Worm (Caenorhabditis elegans) whole organism, mixed stage, embryonic: Measurements from ENCODE around the gene F41E6.15.
A peak's percentile ranks its signal among the peaks of the same experiment; 100 is the strongest.
"Not testable (repeated sequence)": the region's sequence is repeated elsewhere in the genome, so short reads cannot be mapped to it uniquely, and the experiment has no call there.

Experiments
- M03D4.4 ChIP-seq: sonication (generic microtip); optimal IDR thresholded peaks from 2 replicates; lab custom pipeline; 2017; ENCODE audit warnings: mild to moderate bottlenecking, missing genetic modification characterization, missing compliant biosample characterization
- bed-3 ChIP-seq: fragments of 200-800 bp; sonication (Bioruptor generic); optimal IDR thresholded peaks from 3 replicates; lab custom pipeline; 2018; ENCODE audit warnings: mild to moderate bottlenecking, missing genetic modification characterization, moderate library complexity, missing compliant biosample characterization
- blmp-1 ChIP-seq: fragments of 150-350 bp; optimal IDR thresholded peaks from 2 replicates; lab custom pipeline; 2014; ENCODE audit warnings: missing biosample characterization, missing genetic modification characterization
- ceh-43 ChIP-seq: fragments of 200-800 bp; sonication (Bioruptor generic); optimal IDR thresholded peaks from 2 replicates; lab custom pipeline; 2018; ENCODE audit warnings: mild to moderate bottlenecking, missing genetic modification characterization, moderate library complexity, missing compliant biosample characterization
- ces-1 ChIP-seq: fragments of 150-350 bp; optimal IDR thresholded peaks from 2 replicates; lab custom pipeline; 2014; ENCODE audit warnings: missing biosample characterization, missing genetic modification reagents, missing genetic modification characterization
- cnd-1 ChIP-seq: fragments of 200-800 bp; sonication (Bioruptor generic); optimal IDR thresholded peaks from 2 replicates; lab custom pipeline; 2018; ENCODE audit warnings: mild to moderate bottlenecking, missing genetic modification characterization, missing compliant biosample characterization
- elt-1 ChIP-seq: sonication (generic microtip); optimal IDR thresholded peaks from 2 replicates; lab custom pipeline; 2017; ENCODE audit warnings: missing genetic modification characterization, mild to moderate bottlenecking, missing compliant biosample characterization, antibody characterized with exemption, moderate library complexity, borderline replicate concordance; ENCODE audit not compliant: insufficient read depth
- elt-3 ChIP-seq: fragments of 150-350 bp; optimal IDR thresholded peaks from 2 replicates; lab custom pipeline; 2014; ENCODE audit warnings: missing biosample characterization, missing genetic modification characterization
- ham-2 ChIP-seq: fragments of 200-800 bp; sonication (Bioruptor generic); optimal IDR thresholded peaks from 2 replicates; lab custom pipeline; 2018; ENCODE audit warnings: mild to moderate bottlenecking, missing genetic modification characterization, missing compliant biosample characterization
- hlh-1 ChIP-seq: fragments of 150-350 bp; optimal IDR thresholded peaks from 2 replicates; lab custom pipeline; 2014; ENCODE audit warnings: missing biosample characterization, missing genetic modification reagents, missing genetic modification characterization
- lin-13 ChIP-seq: fragments of 150-350 bp; optimal IDR thresholded peaks from 2 replicates; lab custom pipeline; 2014; ENCODE audit warnings: missing biosample characterization, missing genetic modification characterization
- lin-32 ChIP-seq: fragments of 200-800 bp; sonication (Bioruptor generic); optimal IDR thresholded peaks from 2 replicates; lab custom pipeline; 2018; ENCODE audit warnings: mild to moderate bottlenecking, missing genetic modification characterization, missing compliant biosample characterization
- lsy-2 ChIP-seq: fragments of 150-350 bp; optimal IDR thresholded peaks from 2 replicates; lab custom pipeline; 2014; ENCODE audit warnings: missing biosample characterization, missing genetic modification characterization
- mab-5 ChIP-seq: fragments of 150-350 bp; optimal IDR thresholded peaks from 2 replicates; lab custom pipeline; 2014; ENCODE audit warnings: missing biosample characterization, missing genetic modification characterization
- mep-1 ChIP-seq: fragments of 150-350 bp; optimal IDR thresholded peaks from 2 replicates; lab custom pipeline; 2017; ENCODE audit warnings: missing biosample characterization, missing genetic modification reagents, missing genetic modification characterization, inconsistent platforms
- nhr-12 ChIP-seq: fragments of 150-350 bp; optimal IDR thresholded peaks from 2 replicates; lab custom pipeline; 2014; ENCODE audit warnings: missing biosample characterization, missing genetic modification characterization
- nhr-237 ChIP-seq: fragments of 150-350 bp; optimal IDR thresholded peaks from 2 replicates; lab custom pipeline; 2014; ENCODE audit warnings: missing biosample characterization, missing genetic modification characterization
- nhr-28 ChIP-seq: fragments of 150-350 bp; optimal IDR thresholded peaks from 2 replicates; lab custom pipeline; 2014; ENCODE audit warnings: missing biosample characterization, missing genetic modification characterization
- nhr-76 ChIP-seq: sonication (generic microtip); optimal IDR thresholded peaks from 2 replicates; lab custom pipeline; 2017; ENCODE audit warnings: missing biosample characterization, missing genetic modification characterization
- sem-2 ChIP-seq: fragments of 200-800 bp; sonication (Bioruptor generic); optimal IDR thresholded peaks from 2 replicates; lab custom pipeline; 2018; ENCODE audit warnings: mild to moderate bottlenecking, missing genetic modification characterization, missing compliant biosample characterization
- snpc-4 ChIP-seq: fragments of 150-350 bp; optimal IDR thresholded peaks from 2 replicates; lab custom pipeline; 2014; ENCODE audit warnings: missing biosample characterization, missing genetic modification characterization
- sptf-1 ChIP-seq: sonication (generic microtip); optimal IDR thresholded peaks from 2 replicates; lab custom pipeline; 2017; ENCODE audit warnings: mild to moderate bottlenecking, missing genetic modification characterization, moderate library complexity, missing compliant biosample characterization
- unc-120 ChIP-seq: sonication (generic microtip); optimal IDR thresholded peaks from 2 replicates; lab custom pipeline; 2017; ENCODE audit warnings: missing genetic modification characterization, missing compliant biosample characterization; ENCODE audit not compliant: poor library complexity, severe bottlenecking
- unc-39 ChIP-seq: fragments of 150-350 bp; optimal IDR thresholded peaks from 2 replicates; lab custom pipeline; 2014; ENCODE audit warnings: missing biosample characterization, missing genetic modification characterization
- unc-62 ChIP-seq: fragments of 150-350 bp; optimal IDR thresholded peaks from 2 replicates; lab custom pipeline; 2014; ENCODE audit warnings: missing biosample characterization, missing genetic modification reagents, missing genetic modification characterization
- ztf-11 ChIP-seq: fragments of 150-350 bp; optimal IDR thresholded peaks from 2 replicates; lab custom pipeline; 2014; ENCODE audit warnings: missing biosample characterization, missing genetic modification characterization

The F41E6.15 gene

ce11 chrV:8592691-8593307 lies 9.7 kb downstream of the F41E6.15 start:
- TF ChIP-seq hlh-1 = no peak
- TF ChIP-seq ces-1 (GFP tag; lab: Kevin White, UChicago) = peak; percentile 86
- peak; percentile 59 for TF ChIP-seq unc-62

- TF ChIP-seq elt-3 (tag; lab: Kevin White, UChicago) = no peak
- TF ChIP-seq nhr-237 = no peak
- TF ChIP-seq mep-1 = no peak
- no peak for TF ChIP-seq sem-2 (GFP tag; lab: Kevin White, UChicago)
- TF ChIP-seq ztf-11 (tag; lab: Kevin White, UChicago) = no peak
- no peak for TF ChIP-seq unc-120 (tag; lab: Kevin White, UChicago)
- TF ChIP-seq snpc-4 (tag; lab: Kevin White, UChicago) = no peak
Measured at ce11 chrV:8588079-8588478, 14.5 kb downstream of the F41E6.15 start, which contains the start of gene C10B5.3. TSS of gene C10B5.3 (minus strand) at chrV:8588179.

ce11 chrV:8586920-8587319 lies 15.6 kb downstream of the F41E6.15 start:
- TF ChIP-seq nhr-237 = no peak
- peak; percentile 51 for TF ChIP-seq elt-3 (tag; lab: Kevin White, UChicago)

- TF ChIP-seq bed-3 (no peak), blmp-1 (tag; lab: Kevin White, UChicago) (no peak)
Measured at ce11 chrV:8586472-8586871, 16.1 kb downstream of the F41E6.15 start.

- TF ChIP-seq M03D4.4 (tag; lab: Kevin White, UChicago) (no peak), nhr-76 (tag; lab: Kevin White, UChicago) (no peak), nhr-28 (tag; lab: Kevin White, UChicago) (no peak), mab-5 (no peak), sem-2 (GFP tag; lab: Kevin White, UChicago) (no peak), ztf-11 (tag; lab: Kevin White, UChicago) (no peak), ces-1 (GFP tag; lab: Kevin White, UChicago) (no peak), cnd-1 (no peak), elt-1 (tag; lab: Kevin White, UChicago) (no peak), lin-32 (GFP tag; lab: Kevin White, UChicago) (no peak)
Measured at ce11 chrV:8580961-8581360, 21.6 kb downstream of the F41E6.15 start, which contains the start of gene C10B5.1. TSS of gene C10B5.1 (plus strand) at chrV:8581261.

ce11 chrV:8574762-8575161 lies 27.8 kb downstream of the F41E6.15 start, which contains the start of gene F25G6.1:
TSS of gene F25G6.1 (plus strand) at chrV:8575062.
- TF ChIP-seq lin-32 (GFP tag; lab: Kevin White, UChicago); ztf-11 (tag; lab: Kevin White, UChicago); lsy-2 (tag; lab: Kevin White, UChicago): not testable (repeated sequence)

ce11 chrV:8569841-8570361 lies 32.6 kb downstream of the F41E6.15 start, which contains the start of the genes F25G6.9 and symk-1:
TSS of gene F25G6.9 (minus strand) at chrV:8570000.
TSS of gene symk-1 (plus strand) at chrV:8570311.
- TF ChIP-seq unc-39 (no peak), mep-1 (no peak), lsy-2 (tag; lab: Kevin White, UChicago) (peak; percentile 35), ceh-43 (GFP tag; lab: Kevin White, UChicago) (no peak), ham-2 (no peak), lin-32 (GFP tag; lab: Kevin White, UChicago) (no peak), ztf-11 (tag; lab: Kevin White, UChicago) (no peak), unc-120 (tag; lab: Kevin White, UChicago) (no peak), cnd-1 (no peak), lin-13 (tag; lab: Kevin White, UChicago) (peak; percentile 45), sptf-1 (tag; lab: Kevin White, UChicago) (no peak), hlh-1 (no peak), nhr-12 (no peak), nhr-28 (tag; lab: Kevin White, UChicago) (no peak), blmp-1 (tag; lab: Kevin White, UChicago) (no peak)
